Fruit fly (Drosophila melanogaster): Measurements from ENCODE around the gene CG34242.

dm6 chr3L:12564284-12564683, 30.5 kb downstream of the CG34242 start:
- TF ChIP-seq CG8478 (optimal IDR thresholded peaks at IDR 0.05) (no peak), CTCF (optimal IDR thresholded peaks at IDR 0.05) (no peak)

All from S2 (cell line).